Fruit fly (Drosophila melanogaster): Measurements from ENCODE around the gene pths.

The pths gene

dm6 chr2L:21141714-21142500 lies 1.1 kb upstream of the pths start, which contains the start of gene Dap160:
Dap160 (minus strand) TSS chr2L:21142347.
- TF ChIP-seq CG8301 (tag; optimal IDR thresholded peaks at IDR 0.05): no peak
- TF ChIP-seq CG9948 (tag; optimal IDR thresholded peaks at IDR 0.05): no peak
- TF ChIP-seq CG8159 (tag; optimal IDR thresholded peaks at IDR 0.05): no peak
- no peak for TF ChIP-seq D1 (tag; optimal IDR thresholded peaks at IDR 0.05)
- TF ChIP-seq CG10348 (GFP tag; IDR thresholded peaks at IDR 0.05): no peak
- TF ChIP-seq CG32121 (GFP tag; IDR thresholded peaks at IDR 0.05): no peak

- TF ChIP-seq CG15710 (tag; optimal IDR thresholded peaks at IDR 0.05): no peak
- TF ChIP-seq CG32121 (GFP tag; IDR thresholded peaks at IDR 0.05): no peak
- no peak for TF ChIP-seq CG4496 (GFP tag; IDR thresholded peaks at IDR 0.05)
- no peak for TF ChIP-seq CG14655 (GFP tag; optimal IDR thresholded peaks at IDR 0.05)
- no peak for TF ChIP-seq gl (tag; optimal IDR thresholded peaks at IDR 0.05)
- TF ChIP-seq CG8159 (tag; optimal IDR thresholded peaks at IDR 0.05): no peak
- no peak for TF ChIP-seq CG9948 (tag; optimal IDR thresholded peaks at IDR 0.05)
- no peak for TF ChIP-seq CG10348 (GFP tag; IDR thresholded peaks at IDR 0.05)
- no peak for TF ChIP-seq CG13204 (GFP tag; optimal IDR thresholded peaks at IDR 0.05)
- TF ChIP-seq CG34367 (tag; optimal IDR thresholded peaks at IDR 0.05): no peak
- TF ChIP-seq CG8301 (tag; optimal IDR thresholded peaks at IDR 0.05): no peak
- no peak for TF ChIP-seq Pif1B (GFP tag; optimal IDR thresholded peaks at IDR 0.05)
- no peak for TF ChIP-seq Pif1A (GFP tag; optimal IDR thresholded peaks at IDR 0.05)
- no peak for TF ChIP-seq fd96Ca (GFP tag; IDR thresholded peaks at IDR 0.05)
- no peak for TF ChIP-seq CG12605 (GFP tag; IDR thresholded peaks at IDR 0.05)
- no peak for TF ChIP-seq rn (GFP tag; IDR thresholded peaks at IDR 0.05)
- TF ChIP-seq Ets98B (GFP tag; IDR thresholded peaks at IDR 0.05): no peak
- no peak for TF ChIP-seq CG17806 (tag; optimal IDR thresholded peaks at IDR 0.05)
- no peak for TF ChIP-seq Snoo (tag; optimal IDR thresholded peaks at IDR 0.05)
Observed at dm6 chr2L:21142501-21142849, 554 bp upstream of the pths start.

dm6 chr2L:21148242-21148641 lies 5.2 kb downstream of the pths start, which contains the start of gene del:
del (minus strand) TSS chr2L:21148546.
- no peak for TF ChIP-seq CG8159 (tag; optimal IDR thresholded peaks at IDR 0.05)
- TF ChIP-seq CG15710 (tag; optimal IDR thresholded peaks at IDR 0.05): no peak
- no peak for TF ChIP-seq Snoo (tag; optimal IDR thresholded peaks at IDR 0.05)
- no peak for TF ChIP-seq CG10348 (GFP tag; IDR thresholded peaks at IDR 0.05)

DNA sequence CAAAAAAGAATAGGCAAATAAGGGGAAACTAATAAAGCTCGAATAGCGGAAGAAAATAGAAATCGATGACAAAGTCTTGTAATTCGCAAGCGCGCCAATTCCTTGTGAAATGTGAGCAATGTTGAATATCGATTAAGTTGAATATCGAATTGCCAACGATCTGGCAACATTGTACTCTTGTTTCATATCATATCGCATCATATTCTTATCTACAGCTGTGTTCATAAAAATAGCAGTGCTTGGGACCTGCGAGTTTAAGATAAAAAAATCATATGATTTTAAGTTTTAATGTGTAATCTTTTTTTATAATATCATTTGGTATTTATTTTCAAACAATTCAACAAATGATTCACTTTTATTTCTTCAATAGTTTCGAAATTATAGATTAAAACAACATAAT lies 6.0 kb downstream of the pths start:
- TF ChIP-seq CG9948 (tag; optimal IDR thresholded peaks at IDR 0.05): no peak
- TF ChIP-seq Pif1B (GFP tag; optimal IDR thresholded peaks at IDR 0.05): no peak
- no peak for TF ChIP-seq CG8301 (tag; optimal IDR thresholded peaks at IDR 0.05)
- no peak for TF ChIP-seq CG32121 (GFP tag; IDR thresholded peaks at IDR 0.05)
- no peak for TF ChIP-seq CG10348 (GFP tag; IDR thresholded peaks at IDR 0.05)
- 0 out of 3 replicates have a peak, but pooled peaks have one; percentile 17 for TF ChIP-seq CG4496 (GFP tag; IDR thresholded peaks at IDR 0.05)
- no peak for TF ChIP-seq rn (GFP tag; IDR thresholded peaks at IDR 0.05)
- TF ChIP-seq CG13204 (GFP tag; optimal IDR thresholded peaks at IDR 0.05): no peak
- no peak for TF ChIP-seq CG14655 (GFP tag; optimal IDR thresholded peaks at IDR 0.05)
- TF ChIP-seq CG17806 (tag; optimal IDR thresholded peaks at IDR 0.05): peak; percentile 49
- peak; percentile 32 for TF ChIP-seq Snoo (tag; optimal IDR thresholded peaks at IDR 0.05)
- no peak for TF ChIP-seq Pif1A (GFP tag; optimal IDR thresholded peaks at IDR 0.05)
- TF ChIP-seq D1 (tag; optimal IDR thresholded peaks at IDR 0.05): no peak
- no peak for TF ChIP-seq EcR (GFP tag; optimal IDR thresholded peaks at IDR 0.05)
- peak; percentile 8 for TF ChIP-seq CG34367 (tag; optimal IDR thresholded peaks at IDR 0.05)
- no peak for TF ChIP-seq fd96Ca (GFP tag; IDR thresholded peaks at IDR 0.05)
- peak; percentile 55 for TF ChIP-seq CG12605 (GFP tag; IDR thresholded peaks at IDR 0.05)
- no peak for TF ChIP-seq gl (tag; optimal IDR thresholded peaks at IDR 0.05)
- no peak; the same call in 1 of the 2 replicates for TF ChIP-seq Ets98B (GFP tag; IDR thresholded peaks at IDR 0.05)
- TF ChIP-seq CG8159 (tag; optimal IDR thresholded peaks at IDR 0.05): no peak
- TF ChIP-seq CG15710 (tag; optimal IDR thresholded peaks at IDR 0.05): peak; percentile 31

DNA sequence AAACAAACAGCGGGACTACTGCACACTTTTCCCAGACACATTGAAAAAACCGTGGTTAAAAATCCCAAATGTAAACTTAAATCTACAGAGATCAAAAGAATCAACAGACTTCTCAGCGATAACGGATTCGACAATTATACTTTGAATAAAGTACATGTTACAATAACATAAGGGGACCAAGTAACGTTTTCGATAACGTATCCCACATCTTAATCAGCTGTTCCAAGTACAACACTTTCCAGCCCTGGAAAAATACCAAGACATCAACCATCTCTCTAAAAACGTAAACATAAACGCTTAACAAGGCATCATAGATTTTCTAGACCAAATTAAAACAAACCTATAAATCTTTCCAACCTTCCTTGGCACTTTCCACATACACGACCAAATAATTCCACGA lies 10.8 kb downstream of the pths start:
- TF ChIP-seq CG34367 (tag; optimal IDR thresholded peaks at IDR 0.05): no peak
- TF ChIP-seq CG13204 (GFP tag; optimal IDR thresholded peaks at IDR 0.05): no peak
- TF ChIP-seq Snoo (tag; optimal IDR thresholded peaks at IDR 0.05): no peak
- TF ChIP-seq D1 (tag; optimal IDR thresholded peaks at IDR 0.05): no peak
- no peak for TF ChIP-seq CG14655 (GFP tag; optimal IDR thresholded peaks at IDR 0.05)
- no peak for TF ChIP-seq CG17806 (tag; optimal IDR thresholded peaks at IDR 0.05)
- TF ChIP-seq Pif1A (GFP tag; optimal IDR thresholded peaks at IDR 0.05): no peak
- TF ChIP-seq CG4496 (GFP tag; IDR thresholded peaks at IDR 0.05): no peak
- TF ChIP-seq fd96Ca (GFP tag; IDR thresholded peaks at IDR 0.05): no peak
- no peak for TF ChIP-seq CG10348 (GFP tag; IDR thresholded peaks at IDR 0.05)
- TF ChIP-seq Ets98B (GFP tag; IDR thresholded peaks at IDR 0.05): no peak
- TF ChIP-seq rn (GFP tag; IDR thresholded peaks at IDR 0.05): no peak
- no peak for TF ChIP-seq CG8159 (tag; optimal IDR thresholded peaks at IDR 0.05)
- TF ChIP-seq Pif1B (GFP tag; optimal IDR thresholded peaks at IDR 0.05): no peak
- no peak for TF ChIP-seq gl (tag; optimal IDR thresholded peaks at IDR 0.05)
- TF ChIP-seq CG9948 (tag; optimal IDR thresholded peaks at IDR 0.05): no peak
- no peak for TF ChIP-seq CG8301 (tag; optimal IDR thresholded peaks at IDR 0.05)
- no peak for TF ChIP-seq CG12605 (GFP tag; IDR thresholded peaks at IDR 0.05)
- no peak for TF ChIP-seq CG15710 (tag; optimal IDR thresholded peaks at IDR 0.05)
